Worm (Caenorhabditis elegans) whole organism, L2 larva: ENCODE results near the gene ZC13.1.

ENCODE experiments used
- ceh-82 ChIP-seq: fragments of 150-350 bp; optimal IDR thresholded peaks from 2 replicates; lab custom pipeline; 2014; ENCODE audit warnings: missing biosample characterization, missing genetic modification characterization
- elt-1 ChIP-seq: fragments of 150-350 bp; optimal IDR thresholded peaks from 2 replicates; lab custom pipeline; 2014; ENCODE audit warnings: missing biosample characterization, missing genetic modification characterization
- fos-1 ChIP-seq: fragments of 150-350 bp; optimal IDR thresholded peaks from 2 replicates; lab custom pipeline; 2014; ENCODE audit warnings: missing biosample characterization, missing genetic modification characterization
- lin-39 ChIP-seq: fragments of 150-350 bp; optimal IDR thresholded peaks from 2 replicates; lab custom pipeline; 2014; ENCODE audit warnings: missing biosample characterization, missing genetic modification reagents, missing genetic modification characterization
- nhr-11 ChIP-seq: fragments of 150-350 bp; optimal IDR thresholded peaks from 2 replicates; lab custom pipeline; 2014; ENCODE audit warnings: missing biosample characterization, missing genetic modification characterization
- nhr-12 ChIP-seq: fragments of 150-350 bp; optimal IDR thresholded peaks from 2 replicates; lab custom pipeline; 2014; ENCODE audit warnings: missing biosample characterization, missing genetic modification characterization
- nhr-23 ChIP-seq: fragments of 150-350 bp; optimal IDR thresholded peaks from 2 replicates; lab custom pipeline; 2014; ENCODE audit warnings: missing biosample characterization, missing genetic modification reagents, missing genetic modification characterization
- nhr-237 ChIP-seq: fragments of 150-350 bp; optimal IDR thresholded peaks from 2 replicates; lab custom pipeline; 2014; ENCODE audit warnings: missing biosample characterization, missing genetic modification characterization
- nhr-6 ChIP-seq: fragments of 150-350 bp; optimal IDR thresholded peaks from 2 replicates; lab custom pipeline; 2014; ENCODE audit warnings: missing biosample characterization, missing genetic modification characterization
- skn-1 ChIP-seq: sonication (generic microtip); optimal IDR thresholded peaks from 2 replicates; lab custom pipeline; 2017; ENCODE audit warnings: missing biosample characterization, missing genetic modification characterization
- unc-62 ChIP-seq: fragments of 150-350 bp; optimal IDR thresholded peaks from 2 replicates; lab custom pipeline; 2014; ENCODE audit warnings: missing biosample characterization, missing genetic modification reagents, missing genetic modification characterization
- zag-1 ChIP-seq: fragments of 150-350 bp; optimal IDR thresholded peaks from 2 replicates; lab custom pipeline; 2014; ENCODE audit warnings: missing biosample characterization, missing genetic modification characterization

ce11 chrX:861378-861777 is 15.7 kb upstream of the ZC13.1 start:
- no peak for TF ChIP-seq nhr-6 (tag; lab: Kevin White, UChicago)
- no peak for TF ChIP-seq nhr-11 (tag; lab: Kevin White, UChicago)
- TF ChIP-seq zag-1 (tag; lab: Kevin White, UChicago) = no peak
- no peak for TF ChIP-seq nhr-237 (tag; lab: Kevin White, UChicago)
- no peak for TF ChIP-seq nhr-12 (tag; lab: Kevin White, UChicago)
- TF ChIP-seq nhr-23 (tag; lab: Kevin White, UChicago) = no peak
- no peak for TF ChIP-seq fos-1 (tag; lab: Kevin White, UChicago)
- TF ChIP-seq elt-1 (tag; lab: Kevin White, UChicago) = no peak
- no peak for TF ChIP-seq skn-1 (tag; lab: Kevin White, UChicago)
- no peak for TF ChIP-seq ceh-82 (tag; lab: Kevin White, UChicago)
- no peak for TF ChIP-seq lin-39
- TF ChIP-seq unc-62 (GFP tag; lab: Kevin White, UChicago) = no peak
